Worm (Caenorhabditis elegans) whole organism, young adult: Measurements from ENCODE around the gene str-141.

ENCODE experiments used
- B0035.1 ChIP-seq: sonication (generic microtip); optimal IDR thresholded peaks from 2 replicates; lab custom pipeline; 2016; ENCODE audit warnings: missing genetic modification characterization, mild to moderate bottlenecking, missing compliant biosample characterization, missing genotype, missing genetic modification reagents
- B0261.1 ChIP-seq: sonication (generic microtip); optimal IDR thresholded peaks from 2 replicates; lab custom pipeline; 2016; ENCODE audit warnings: mild to moderate bottlenecking, missing genetic modification characterization, moderate library complexity, missing compliant biosample characterization
- C06A6.2 ChIP-seq: fragments of 200-800 bp; sonication (Bioruptor generic); conservative IDR thresholded peaks from 2 replicates; pipeline ENCODE4 v1.3.6; 2022; ENCODE audit warnings: missing genetic modification characterization, missing compliant biosample characterization
- C17E4.6 ChIP-seq: fragments of 200-800 bp; sonication (Bioruptor generic); IDR thresholded peaks from 2 replicates; pipeline ENCODE4 v1.3.6; 2022; ENCODE audit warnings: missing genetic modification reagents, missing genetic modification characterization, missing compliant biosample characterization
- F22D6.2 ChIP-seq: sonication (generic microtip); optimal IDR thresholded peaks from 2 replicates; lab custom pipeline; 2016; ENCODE audit warnings: mild to moderate bottlenecking, missing genetic modification characterization, missing compliant biosample characterization
- F37B4.10 ChIP-seq: fragments of 200-800 bp; sonication (Bioruptor generic); IDR thresholded peaks from 2 replicates; pipeline ENCODE4 v1.3.6; 2022; ENCODE audit warnings: missing genetic modification characterization, missing compliant biosample characterization
- F39B2.1 ChIP-seq: fragments of 200-800 bp; sonication (Bioruptor generic); IDR thresholded peaks from 2 replicates; pipeline ENCODE4 v1.3.6; 2022; ENCODE audit warnings: missing genetic modification reagents, missing genetic modification characterization, missing compliant biosample characterization
- F55B11.4 ChIP-seq: sonication (generic microtip); optimal IDR thresholded peaks from 2 replicates; lab custom pipeline; 2016; ENCODE audit warnings: missing compliant biosample characterization, missing genetic modification characterization, borderline replicate concordance; ENCODE audit not compliant: insufficient read depth
- K11D2.4 ChIP-seq: fragments of 200-800 bp; sonication (Bioruptor generic); IDR thresholded peaks from 2 replicates; pipeline ENCODE4 v1.3.6; 2022; ENCODE audit warnings: missing genetic modification reagents, missing genetic modification characterization, missing compliant biosample characterization
- Y53G8AR.9 ChIP-seq: fragments of 200-800 bp; sonication (Bioruptor generic); conservative IDR thresholded peaks from 2 replicates; pipeline ENCODE4 v1.3.6; 2022; ENCODE audit warnings: missing genetic modification reagents, missing genetic modification characterization, missing compliant biosample characterization
- Y95B8A.8 ChIP-seq: fragments of 200-800 bp; sonication (Bioruptor generic); IDR thresholded peaks from 2 replicates; pipeline ENCODE4 v1.3.6; 2022; ENCODE audit warnings: missing genetic modification reagents, missing genetic modification characterization, missing compliant biosample characterization
- akir-1 ChIP-seq: fragments of 200-800 bp; sonication (Bioruptor generic); optimal IDR thresholded peaks from 2 replicates; lab custom pipeline; 2018; ENCODE audit warnings: mild to moderate bottlenecking, missing genetic modification characterization, moderate library complexity, missing compliant biosample characterization
- athp-1 ChIP-seq: sonication (generic microtip); optimal IDR thresholded peaks from 2 replicates; lab custom pipeline; 2017; ENCODE audit warnings: mild to moderate bottlenecking, missing genetic modification characterization, missing compliant biosample characterization
- attf-6 ChIP-seq: fragments of 200-800 bp; sonication (Bioruptor generic); IDR thresholded peaks from 2 replicates; pipeline ENCODE4 v1.3.6; 2022; ENCODE audit warnings: missing genetic modification reagents, missing genetic modification characterization, missing compliant biosample characterization
- bed-1 ChIP-seq: fragments of 200-800 bp; sonication (Bioruptor generic); IDR thresholded peaks from 2 replicates; pipeline ENCODE4 v1.3.6; 2022; ENCODE audit warnings: missing genetic modification reagents, missing genetic modification characterization, missing compliant biosample characterization
- ccch-3 ChIP-seq: fragments of 200-800 bp; sonication (Bioruptor generic); optimal IDR thresholded peaks from 2 replicates; lab custom pipeline; 2018; ENCODE audit warnings: mild to moderate bottlenecking, missing genetic modification characterization, missing compliant biosample characterization
- cebp-2 ChIP-seq: fragments of 200-800 bp; sonication (Bioruptor generic); IDR thresholded peaks from 2 replicates; pipeline ENCODE4 v1.3.6; 2022; ENCODE audit warnings: missing genetic modification characterization, missing compliant biosample characterization
- ceh-100 ChIP-seq: fragments of 200-800 bp; sonication (Bioruptor generic); IDR thresholded peaks from 2 replicates; pipeline ENCODE4 v1.3.6; 2022; ENCODE audit warnings: missing genetic modification reagents, missing genetic modification characterization, missing compliant biosample characterization
- ceh-40 ChIP-seq: fragments of 200-800 bp; sonication (Bioruptor generic); IDR thresholded peaks from 2 replicates; pipeline ENCODE4 v1.3.6; 2022; ENCODE audit warnings: missing genetic modification characterization, missing compliant biosample characterization
- ceh-58 ChIP-seq: fragments of 200-800 bp; sonication (Bioruptor generic); IDR thresholded peaks from 2 replicates; pipeline ENCODE4 v1.3.6; 2022; ENCODE audit warnings: missing genetic modification characterization, missing compliant biosample characterization
- efl-1 ChIP-seq: fragments of 150-350 bp; optimal IDR thresholded peaks from 2 replicates; lab custom pipeline; 2014; ENCODE audit warnings: missing biosample characterization, missing genetic modification reagents, missing genetic modification characterization
- egl-44 ChIP-seq: fragments of 200-800 bp; sonication (Bioruptor generic); IDR thresholded peaks from 2 replicates; pipeline ENCODE4 v1.3.6; 2022; ENCODE audit warnings: missing genetic modification reagents, missing genetic modification characterization, missing compliant biosample characterization
- egrh-3 ChIP-seq: fragments of 200-800 bp; sonication (Bioruptor generic); IDR thresholded peaks from 2 replicates; pipeline ENCODE4 v1.3.6; 2022; ENCODE audit warnings: missing genetic modification reagents, missing genetic modification characterization, missing compliant biosample characterization
- hlh-12 ChIP-seq: sonication (generic microtip); optimal IDR thresholded peaks from 2 replicates; lab custom pipeline; 2016; ENCODE audit warnings: missing genetic modification characterization, missing compliant biosample characterization
- hlh-26 ChIP-seq: fragments of 200-800 bp; sonication (Bioruptor generic); conservative IDR thresholded peaks from 2 replicates; pipeline ENCODE4 v1.3.6; 2022; ENCODE audit warnings: missing genetic modification reagents, missing genetic modification characterization, missing compliant biosample characterization
- hmg-1.2 ChIP-seq: fragments of 200-800 bp; sonication (Bioruptor generic); IDR thresholded peaks from 2 replicates; pipeline ENCODE4 v1.3.6; 2022; ENCODE audit warnings: missing genetic modification reagents, missing genetic modification characterization, missing compliant biosample characterization
- hmg-20 ChIP-seq: fragments of 200-800 bp; sonication (Bioruptor generic); IDR thresholded peaks from 2 replicates; pipeline ENCODE4 v1.3.6; 2022; ENCODE audit warnings: missing genetic modification reagents, missing genetic modification characterization, missing compliant biosample characterization
- hrde-1 ChIP-seq: sonication (generic microtip); optimal IDR thresholded peaks from 2 replicates; lab custom pipeline; 2016; ENCODE audit warnings: missing genetic modification characterization, mild to moderate bottlenecking, missing compliant biosample characterization, moderate library complexity, missing genotype, missing genetic modification reagents, borderline replicate concordance
- let-526 ChIP-seq: fragments of 200-800 bp; sonication (Bioruptor generic); IDR thresholded peaks from 2 replicates; pipeline ENCODE4 v1.3.6; 2022; ENCODE audit warnings: missing genetic modification reagents, missing genetic modification characterization, missing compliant biosample characterization
- let-607 ChIP-seq, 2 experiments: fragments of 200-800 bp in 1 of 2; sonication (Bioruptor generic) in 1 of 2; sonication (generic microtip) in 1 of 2; optimal IDR thresholded peaks; 2 replicates each; lab custom pipeline; 2016 to 2018; ENCODE audit warnings: mild to moderate bottlenecking in 2 of 2, missing compliant biosample characterization in 2 of 2, missing genetic modification characterization in 2 of 2, moderate library complexity in 2 of 2, missing genotype in 1 of 2
- lin-26 ChIP-seq: fragments of 200-800 bp; sonication (Bioruptor generic); IDR thresholded peaks from 2 replicates; pipeline ENCODE4 v1.3.6; 2022; ENCODE audit warnings: missing genetic modification reagents, missing genetic modification characterization, missing compliant biosample characterization
- lin-54 ChIP-seq: fragments of 200-800 bp; sonication (Bioruptor generic); optimal IDR thresholded peaks from 2 replicates; lab custom pipeline; 2018; ENCODE audit warnings: mild to moderate bottlenecking, missing genetic modification characterization, missing compliant biosample characterization
- madf-10 ChIP-seq: sonication (generic microtip); optimal IDR thresholded peaks from 2 replicates; lab custom pipeline; 2016; ENCODE audit warnings: mild to moderate bottlenecking, missing genetic modification characterization, missing compliant biosample characterization
- madf-6 ChIP-seq: fragments of 200-800 bp; sonication (Bioruptor generic); IDR thresholded peaks from 2 replicates; pipeline ENCODE4 v1.3.6; 2022; ENCODE audit warnings: missing genetic modification reagents, missing genetic modification characterization, missing compliant biosample characterization
- madf-8 ChIP-seq: fragments of 200-800 bp; sonication (Bioruptor generic); conservative IDR thresholded peaks from 2 replicates; pipeline ENCODE4 v1.3.6; 2022; ENCODE audit warnings: missing genetic modification reagents, missing genetic modification characterization, missing compliant biosample characterization
- mes-4 ChIP-seq: sonication (generic microtip); optimal IDR thresholded peaks from 2 replicates; lab custom pipeline; 2016; ENCODE audit warnings: missing genotype, missing genetic modification characterization, missing compliant biosample characterization
- nfyb-1 ChIP-seq: fragments of 200-800 bp; sonication (Bioruptor generic); IDR thresholded peaks from 2 replicates; pipeline ENCODE4 v1.3.6; 2022; ENCODE audit warnings: missing genetic modification reagents, missing genetic modification characterization, missing compliant biosample characterization
- nhr-120 ChIP-seq: fragments of 200-800 bp; sonication (Bioruptor generic); IDR thresholded peaks from 2 replicates; pipeline ENCODE4 v1.3.6; 2022; ENCODE audit warnings: missing genetic modification characterization, missing compliant biosample characterization
- pha-4 ChIP-seq: fragments of 150-350 bp; sonication (generic microtip); optimal IDR thresholded peaks from 2 replicates; lab custom pipeline; 2014; ENCODE audit warnings: missing biosample characterization, missing genetic modification reagents, missing genetic modification characterization
- repo-1 ChIP-seq: sonication (generic microtip); optimal IDR thresholded peaks from 2 replicates; lab custom pipeline; 2017; ENCODE audit warnings: mild to moderate bottlenecking, missing genetic modification characterization, missing compliant biosample characterization
- sdz-38 ChIP-seq: sonication (generic microtip); optimal IDR thresholded peaks from 2 replicates; lab custom pipeline; 2016; ENCODE audit warnings: missing genotype, missing genetic modification characterization, missing compliant biosample characterization
- snpc-1.1 ChIP-seq: sonication (generic microtip); optimal IDR thresholded peaks from 2 replicates; lab custom pipeline; 2017; ENCODE audit warnings: missing genetic modification characterization, mild to moderate bottlenecking, missing compliant biosample characterization, antibody characterized with exemption, moderate library complexity, missing genotype, missing genetic modification reagents; ENCODE audit not compliant: insufficient read depth
- snpc-1.3 ChIP-seq: sonication (generic microtip); optimal IDR thresholded peaks from 2 replicates; lab custom pipeline; 2017; ENCODE audit warnings: missing genetic modification characterization, mild to moderate bottlenecking, missing compliant biosample characterization, antibody characterized with exemption, moderate library complexity, missing genotype, missing genetic modification reagents; ENCODE audit not compliant: insufficient read depth
- ztf-6 ChIP-seq: fragments of 200-800 bp; sonication (Bioruptor generic); IDR thresholded peaks from 2 replicates; pipeline ENCODE4 v1.3.6; 2022; ENCODE audit warnings: missing genetic modification reagents, missing genetic modification characterization, missing compliant biosample characterization

The str-141 gene

DNA sequence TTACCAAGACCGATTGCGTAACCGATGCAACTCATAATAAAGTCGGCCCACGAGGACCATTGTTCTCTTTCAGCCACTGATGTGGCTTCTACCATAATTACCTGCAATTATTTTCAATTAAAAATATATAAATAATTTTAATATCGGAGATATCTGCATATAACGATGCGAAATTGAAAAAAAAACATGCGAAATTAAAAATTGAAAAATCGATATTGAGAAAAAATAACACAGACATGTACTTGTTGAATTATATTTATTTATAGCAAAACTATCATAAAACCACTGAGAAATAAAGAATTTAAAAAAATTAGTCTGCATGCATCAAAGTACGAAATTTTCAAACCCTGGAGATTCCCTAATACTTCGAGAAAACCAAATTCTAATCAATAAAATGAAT is 15.3 kb downstream of the str-141 start, which contains the start of gene snf-11:
Gene snf-11 (minus strand): TSS at position 101 of the 400 bp plus-strand sequence.
- TF ChIP-seq sdz-38 (tag; lab: Kevin White, UChicago) (no peak), lin-54 (GFP tag; lab: Kevin White, UChicago) (no peak), madf-6 (no peak)

- no peak for TF ChIP-seq let-526
- no peak for TF ChIP-seq repo-1 (tag; lab: Kevin White, UChicago)
- TF ChIP-seq F39B2.1 (GFP tag; lab: Robert Waterston, UW): no peak
- no peak for TF ChIP-seq hmg-20 (GFP tag; lab: Robert Waterston, UW)
- TF ChIP-seq madf-10: no peak
- no peak for TF ChIP-seq hlh-12
- TF ChIP-seq egrh-3 (GFP tag; lab: Robert Waterston, UW): no peak
- TF ChIP-seq nfyb-1 (GFP tag; lab: Robert Waterston, UW): no peak
- TF ChIP-seq pha-4 (tag; lab: Kevin White, UChicago): no peak
Observed at ce11 chrV:11307781-11308180, 15.8 kb downstream of the str-141 start.

ce11 chrV:11304879-11305278 is 18.7 kb downstream of the str-141 start, which contains the start of gene srh-45:
Gene srh-45 (minus strand): TSS chrV:11304979.
- TF ChIP-seq F55B11.4 (no peak), C17E4.6 (no peak), athp-1 (no peak), Y95B8A.8 (GFP tag; lab: Robert Waterston, UW) (no peak), Y53G8AR.9 (GFP tag; lab: Robert Waterston, UW) (no peak), nfyb-1 (GFP tag; lab: Robert Waterston, UW) (no peak), ztf-6 (GFP tag; lab: Robert Waterston, UW) (no peak), hmg-1.2 (GFP tag; lab: Robert Waterston, UW) (no peak), bed-1 (GFP tag; lab: Robert Waterston, UW) (no peak), F39B2.1 (GFP tag; lab: Robert Waterston, UW) (no peak), mes-4 (tag; lab: Kevin White, UChicago) (no peak), hlh-26 (GFP tag; lab: Robert Waterston, UW) (no peak), F22D6.2 (tag; lab: Kevin White, UChicago) (no peak), ccch-3 (GFP tag; lab: Kevin White, UChicago) (no peak), snpc-1.1 (tag; lab: Kevin White, UChicago) (no peak), K11D2.4 (GFP tag; lab: Robert Waterston, UW) (no peak), lin-54 (GFP tag; lab: Kevin White, UChicago) (no peak)

ce11 chrV:11304200-11304599 is 19.4 kb downstream of the str-141 start:
- TF ChIP-seq B0261.1 (tag; lab: Kevin White, UChicago) (no peak), egl-44 (no peak), ceh-100 (GFP tag; lab: Robert Waterston, UW) (no peak), ceh-58 (GFP tag; lab: Robert Waterston, UW) (no peak), akir-1 (no peak), B0035.1 (no peak), let-607 (tag; optimal IDR thresholded peaks at IDR 0.05; lab: Kevin White, UChicago) (no peak), sdz-38 (tag; lab: Kevin White, UChicago) (no peak), madf-8 (GFP tag; lab: Robert Waterston, UW) (no peak), cebp-2 (GFP tag; lab: Robert Waterston, UW) (no peak), ceh-40 (GFP tag; lab: Robert Waterston, UW) (no peak), nhr-120 (GFP tag; lab: Robert Waterston, UW) (no peak), efl-1 (GFP tag; lab: Kevin White, UChicago) (no peak), snpc-1.3 (no peak), attf-6 (GFP tag; lab: Robert Waterston, UW) (no peak), C06A6.2 (GFP tag; lab: Robert Waterston, UW) (no peak), hrde-1 (tag; lab: Kevin White, UChicago) (no peak), lin-26 (GFP tag; lab: Robert Waterston, UW) (no peak), F37B4.10 (GFP tag; lab: Robert Waterston, UW) (no peak)
